Worm (Caenorhabditis elegans): Measurements from ENCODE around the gene W01H2.2.

ce11 chrX:4177394-4177793, 40.9 kb downstream of the W01H2.2 start, which contains the start of gene ZK470.6:
- TF ChIP-seq nfyb-1 (GFP tag; IDR thresholded peaks at IDR 0.05), result no peak
- TF ChIP-seq ceh-27 (GFP tag; optimal IDR thresholded peaks at IDR 0.05), result no peak
